Worm (Caenorhabditis elegans): ENCODE data around the gene fbxa-94.

Gene fbxa-94

ce11 chrV:15602253-15602652 lies 29.5 kb downstream of the fbxa-94 start, which contains the start of gene fbxa-152:
Gene fbxa-152 (minus strand): TSS chrV:15602353.
- TF ChIP-seq unc-62 (GFP tag; optimal IDR thresholded peaks at IDR 0.05 in 1 of 2) (peak in 1 of 2 experiments; percentile 39), unc-62 (tag; optimal IDR thresholded peaks at IDR 0.05) (no peak), nhr-237 (tag; optimal IDR thresholded peaks at IDR 0.05) (no peak)

- TF ChIP-seq hif-1 (tag; optimal IDR thresholded peaks at IDR 0.05) (no peak), daf-12 (tag; optimal IDR thresholded peaks at IDR 0.05) (no peak)
Measured at ce11 chrV:15605045-15605444, 32.3 kb downstream of the fbxa-94 start, which contains the start of gene fbxa-154. Gene fbxa-154 (minus strand): TSS chrV:15605145.

DNA sequence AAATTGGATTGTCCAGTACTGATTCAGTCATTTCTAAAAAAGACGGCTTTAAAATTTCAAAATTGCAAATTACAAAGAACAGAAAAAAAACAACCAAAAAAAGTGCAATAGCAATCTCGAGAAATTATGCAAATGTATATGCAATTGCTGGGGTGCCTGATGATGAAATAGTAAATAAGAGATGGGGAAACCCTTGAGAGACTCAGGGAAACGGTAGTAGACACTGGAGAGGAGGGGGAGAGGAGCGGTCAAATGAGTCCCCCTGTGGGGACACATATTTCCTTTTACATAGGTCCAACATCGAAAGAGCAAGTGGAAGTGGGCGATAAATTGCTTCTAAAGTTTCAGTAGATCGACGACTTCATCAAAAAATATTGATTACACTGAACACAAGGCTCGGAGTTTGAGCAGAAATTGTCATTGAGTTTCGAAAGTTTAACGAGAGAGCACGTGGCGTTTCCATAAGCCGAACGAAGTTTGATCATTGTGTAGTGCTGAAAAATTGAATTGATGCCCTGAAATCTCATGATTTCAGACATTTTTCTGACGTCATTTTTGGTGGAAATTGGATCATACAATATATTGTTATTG lies 37.7 kb downstream of the fbxa-94 start, which contains the start of the genes fbxa-153 and str-12:
TSS of gene fbxa-153 (minus strand) at position 35 of the 591 bp plus-strand sequence.
TSS of gene str-12 (plus strand) at position 541 of the 591 bp plus-strand sequence.
- peak; percentile 4 for TF ChIP-seq nhr-11 (tag; optimal IDR thresholded peaks at IDR 0.05)
- TF ChIP-seq F44E2.7 (GFP tag; IDR thresholded peaks at IDR 0.05): no peak
- TF ChIP-seq ZK337.2 (GFP tag; IDR thresholded peaks at IDR 0.05): 0 out of 2 replicates have a peak, but pooled peaks have one; percentile 25
- no peak for TF ChIP-seq ceh-82 (tag; optimal IDR thresholded peaks at IDR 0.05)
- no peak for TF ChIP-seq F37D6.2 (tag; optimal IDR thresholded peaks at IDR 0.05)
- TF ChIP-seq mxl-2 (GFP tag; conservative IDR thresholded peaks at IDR 0.05): no peak
- no peak for TF ChIP-seq pha-4 (GFP tag; IDR thresholded peaks at IDR 0.05)
- no peak for TF ChIP-seq pha-4 (tag; optimal IDR thresholded peaks at IDR 0.05)
- TF ChIP-seq arid-1 (GFP tag; conservative IDR thresholded peaks at IDR 0.05): no peak

DNA sequence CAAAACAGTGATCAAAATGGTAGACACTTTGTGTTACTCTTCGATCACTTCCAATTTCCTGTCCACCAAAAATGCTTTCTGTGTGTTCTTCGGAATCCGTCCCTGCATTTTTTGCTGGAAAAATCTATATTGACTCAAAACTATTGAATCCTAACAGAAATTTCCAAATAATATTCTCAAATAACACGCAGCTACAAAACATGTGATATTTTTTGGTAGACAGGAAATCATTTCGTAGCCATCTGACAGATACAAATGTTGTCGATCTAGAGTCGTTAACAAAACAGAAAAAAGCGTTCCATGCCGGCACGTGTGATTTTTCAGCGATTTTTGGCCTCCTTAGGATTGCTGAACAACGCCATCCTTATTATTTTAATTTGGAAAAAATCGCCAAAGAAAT lies 40.2 kb downstream of the fbxa-94 start, which contains the start of gene str-263:
TSS of gene str-263 (plus strand) at position 301 of the 400 bp plus-strand sequence.
- TF ChIP-seq hlh-11 (tag; optimal IDR thresholded peaks at IDR 0.05) (no peak), fos-1 (tag; optimal IDR thresholded peaks at IDR 0.05) (no peak), daf-8 (GFP tag; IDR thresholded peaks at IDR 0.05) (no peak), mes-2 (tag; optimal IDR thresholded peaks at IDR 0.05; ENCODE audit: poor library complexity, severe bottlenecking) (no peak), ceh-62 (tag; optimal IDR thresholded peaks at IDR 0.05) (no peak), ces-1 (GFP tag; optimal IDR thresholded peaks at IDR 0.05) (no peak), spr-3 (GFP tag; optimal IDR thresholded peaks at IDR 0.05) (no peak), rbr-2 (tag; optimal IDR thresholded peaks at IDR 0.05) (no peak), nhr-76 (tag; optimal IDR thresholded peaks at IDR 0.05) (no peak), unc-62 (GFP tag; optimal IDR thresholded peaks at IDR 0.05 in 1 of 2) (no peak), unc-62 (tag; optimal IDR thresholded peaks at IDR 0.05) (no peak), F49E8.2 (tag; optimal IDR thresholded peaks at IDR 0.05; ENCODE audit: borderline replicate concordance) (no peak), D1046.2 (GFP tag; IDR thresholded peaks at IDR 0.05) (no peak), lsy-2 (tag; optimal IDR thresholded peaks at IDR 0.05) (no peak)

- peak; percentile 95 for TF ChIP-seq aha-1 (tag)
- TF ChIP-seq pha-4 (GFP tag; IDR thresholded peaks at IDR 0.05): no peak
- TF ChIP-seq pha-4 (tag; optimal IDR thresholded peaks at IDR 0.05): no peak
Measured at ce11 chrV:15614534-15614933, 41.8 kb downstream of the fbxa-94 start.

DNA sequence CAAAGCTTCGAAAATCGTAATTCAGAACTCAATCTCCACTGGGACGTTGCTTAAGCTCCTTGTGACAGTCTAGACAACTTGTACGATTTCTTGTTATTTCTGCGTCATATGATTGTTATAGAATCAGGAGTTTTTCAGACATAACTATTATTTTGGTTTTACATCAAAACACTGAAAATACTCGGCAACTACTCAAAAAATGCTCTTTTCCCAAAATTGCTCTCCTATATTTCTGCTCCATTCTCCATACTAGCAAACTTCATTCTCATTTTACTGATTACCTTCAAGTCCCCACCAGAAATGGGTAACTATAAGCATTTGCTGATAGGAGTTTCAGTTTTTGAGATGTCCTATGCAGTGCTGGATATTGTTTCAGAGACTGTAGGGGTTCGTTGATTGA lies 48.8 kb downstream of the fbxa-94 start, which contains the start of gene C55A1.1:
TSS of gene C55A1.1 (plus strand) at position 301 of the 400 bp plus-strand sequence.
- TF ChIP-seq T26A8.4 (GFP tag; IDR thresholded peaks at IDR 0.05): no peak
- no peak for TF ChIP-seq unc-130 (GFP tag; optimal IDR thresholded peaks at IDR 0.05)
- TF ChIP-seq tag-97 (GFP tag; IDR thresholded peaks at IDR 0.05): no peak
- no peak for TF ChIP-seq nhr-77 (tag; optimal IDR thresholded peaks at IDR 0.05)
- no peak for TF ChIP-seq ceh-28 (tag; optimal IDR thresholded peaks at IDR 0.05)
- TF ChIP-seq zfp-3 (GFP tag; conservative IDR thresholded peaks at IDR 0.05): no peak
- TF ChIP-seq ctbp-1 (GFP tag; IDR thresholded peaks at IDR 0.05): no peak
- TF ChIP-seq hmg-1.1 (GFP tag; IDR thresholded peaks at IDR 0.05): no peak
- no peak for TF ChIP-seq F49E8.2 (tag; optimal IDR thresholded peaks at IDR 0.05; ENCODE audit: borderline replicate concordance)
- TF ChIP-seq nhr-41 (GFP tag; IDR thresholded peaks at IDR 0.05): no peak
- no peak for TF ChIP-seq dmd-8 (GFP tag; IDR thresholded peaks at IDR 0.05)
- no peak for TF ChIP-seq hlh-30 (tag; optimal IDR thresholded peaks at IDR 0.05; ENCODE audit: insufficient read depth)
- no peak for TF ChIP-seq Y105C5A.15 (GFP tag; IDR thresholded peaks at IDR 0.05)
- no peak for TF ChIP-seq F10B5.3 (tag; optimal IDR thresholded peaks at IDR 0.05)
- no peak for TF ChIP-seq hlh-11 (tag; optimal IDR thresholded peaks at IDR 0.05)
- TF ChIP-seq spr-3 (GFP tag; optimal IDR thresholded peaks at IDR 0.05): no peak
- no peak for TF ChIP-seq jun-1 (tag; optimal IDR thresholded peaks at IDR 0.05)

All from whole organism, L4 larva.